Worm (Caenorhabditis elegans): ENCODE measurements around the gene K04C2.8.

DNA sequence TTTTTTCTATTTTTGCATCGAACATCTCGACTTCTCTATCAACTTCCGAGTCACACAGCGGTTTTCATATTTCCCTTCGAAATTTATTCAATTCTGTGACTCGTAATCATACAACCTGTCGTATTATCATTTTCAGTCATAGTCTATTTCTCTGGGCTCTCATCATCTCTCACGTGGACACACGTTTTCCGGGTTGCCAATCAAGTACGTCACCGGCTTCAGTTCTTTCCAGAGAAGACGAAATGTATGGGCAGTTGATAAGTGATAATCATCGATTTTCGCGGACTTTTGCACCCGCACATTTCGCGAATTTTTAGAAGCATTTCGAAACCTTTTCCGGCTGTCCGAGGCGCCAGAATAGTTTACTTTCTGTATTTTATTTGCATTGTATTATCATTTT is 19.8 kb upstream of the K04C2.8 start, which contains the start of gene srv-1:
- no peak for TF ChIP-seq lir-3 (tag; optimal IDR thresholded peaks at IDR 0.05)
- no peak for TF ChIP-seq nhr-42 (GFP tag; IDR thresholded peaks at IDR 0.05)
- no peak for TF ChIP-seq ztf-11 (tag; optimal IDR thresholded peaks at IDR 0.05)
- TF ChIP-seq dmd-6 (GFP tag; IDR thresholded peaks at IDR 0.05) = peak; percentile 97
- peak in 1 of 2 experiments; percentile 31 for TF ChIP-seq unc-62 (GFP tag; optimal IDR thresholded peaks at IDR 0.05 in 1 of 2)
- TF ChIP-seq unc-62 (tag; optimal IDR thresholded peaks at IDR 0.05) = no peak
- TF ChIP-seq spr-3 (GFP tag; optimal IDR thresholded peaks at IDR 0.05) = no peak
- TF ChIP-seq jun-1 (tag; optimal IDR thresholded peaks at IDR 0.05) = no peak
- peak in 1 of 2 experiments; percentile 13 for TF ChIP-seq lsy-2 (tag; optimal IDR thresholded peaks at IDR 0.05)
- TF ChIP-seq zag-1 (tag; optimal IDR thresholded peaks at IDR 0.05) = no peak
- TF ChIP-seq tra-1 (GFP tag; IDR thresholded peaks at IDR 0.05) = peak; percentile 74; the same call in 1 of the 2 replicates
- peak in 1 of 2 experiments; percentile 52 for TF ChIP-seq mdl-1 (tag; optimal IDR thresholded peaks at IDR 0.05)
- TF ChIP-seq unc-130 (GFP tag; optimal IDR thresholded peaks at IDR 0.05) = no peak
- TF ChIP-seq gei-8 (GFP tag; optimal IDR thresholded peaks at IDR 0.05) = no peak
